Worm (Caenorhabditis elegans) whole organism, late embryonic: Measurements from ENCODE around the gene tomm-40.

ENCODE experiments used
- C38D4.7 ChIP-seq: fragments of 200-800 bp; sonication (Bioruptor generic); optimal IDR thresholded peaks from 2 replicates; lab custom pipeline; 2018; ENCODE audit warnings: mild to moderate bottlenecking, missing genetic modification characterization, moderate library complexity, missing compliant biosample characterization
- ahr-1 ChIP-seq: sonication (generic microtip); optimal IDR thresholded peaks from 2 replicates; lab custom pipeline; 2016; ENCODE audit warnings: missing genetic modification characterization, missing compliant biosample characterization
- ama-1 ChIP-seq: fragments of 150-350 bp; optimal IDR thresholded peaks from 2 replicates; lab custom pipeline; 2014
- ceh-14 ChIP-seq: sonication (generic microtip); optimal IDR thresholded peaks from 2 replicates; lab custom pipeline; 2016; ENCODE audit warnings: missing genotype, missing genetic modification characterization, missing compliant biosample characterization
- ceh-18 ChIP-seq: sonication (generic microtip); optimal IDR thresholded peaks from 2 replicates; lab custom pipeline; 2016; ENCODE audit warnings: missing genetic modification characterization, missing compliant biosample characterization
- ceh-31 ChIP-seq: sonication (generic microtip); optimal IDR thresholded peaks from 2 replicates; lab custom pipeline; 2016; ENCODE audit warnings: missing genetic modification characterization, missing compliant biosample characterization
- ceh-34 ChIP-seq: sonication (generic microtip); optimal IDR thresholded peaks from 2 replicates; lab custom pipeline; 2016; ENCODE audit warnings: mild to moderate bottlenecking, missing genetic modification characterization, missing compliant biosample characterization
- ceh-9 ChIP-seq: sonication (generic microtip); optimal IDR thresholded peaks from 2 replicates; lab custom pipeline; 2016; ENCODE audit warnings: mild to moderate bottlenecking, missing genetic modification characterization, inconsistent platforms, missing compliant biosample characterization
- dmd-4 ChIP-seq: sonication (generic microtip); optimal IDR thresholded peaks from 2 replicates; lab custom pipeline; 2016; ENCODE audit warnings: borderline replicate concordance, missing genetic modification characterization, missing compliant biosample characterization
- eyg-1 ChIP-seq: sonication (generic microtip); optimal IDR thresholded peaks from 2 replicates; lab custom pipeline; 2016; ENCODE audit warnings: missing genotype, missing genetic modification characterization, missing compliant biosample characterization
- fax-1 ChIP-seq: sonication (generic microtip); optimal IDR thresholded peaks from 2 replicates; lab custom pipeline; 2016; ENCODE audit warnings: missing genotype, missing genetic modification characterization, missing compliant biosample characterization
- gmeb-2 ChIP-seq: sonication (generic microtip); optimal IDR thresholded peaks from 2 replicates; lab custom pipeline; 2016; ENCODE audit warnings: missing genetic modification characterization, inconsistent platforms, missing compliant biosample characterization
- hlh-13 ChIP-seq: fragments of 200-800 bp; sonication (Bioruptor generic); optimal IDR thresholded peaks from 2 replicates; lab custom pipeline; 2018; ENCODE audit warnings: mild to moderate bottlenecking, missing genetic modification characterization, missing compliant biosample characterization
- lin-11 ChIP-seq: fragments of 200-800 bp; sonication (Bioruptor generic); optimal IDR thresholded peaks from 2 replicates; lab custom pipeline; 2018; ENCODE audit warnings: mild to moderate bottlenecking, missing genetic modification characterization, missing compliant biosample characterization
- madf-2 ChIP-seq: sonication (generic microtip); optimal IDR thresholded peaks from 2 replicates; lab custom pipeline; 2017; ENCODE audit warnings: missing genetic modification characterization, missing compliant biosample characterization
- nhr-232 ChIP-seq: sonication (generic microtip); optimal IDR thresholded peaks from 2 replicates; lab custom pipeline; 2016; ENCODE audit warnings: missing genetic modification characterization, missing compliant biosample characterization
- npax-4 ChIP-seq: sonication (generic microtip); optimal IDR thresholded peaks from 2 replicates; lab custom pipeline; 2016; ENCODE audit warnings: missing genetic modification characterization, missing compliant biosample characterization
- odd-2 ChIP-seq: sonication (generic microtip); optimal IDR thresholded peaks from 2 replicates; lab custom pipeline; 2017; ENCODE audit warnings: antibody characterized with exemption, mild to moderate bottlenecking, missing genetic modification characterization, missing compliant biosample characterization
- pag-3 ChIP-seq: sonication (generic microtip); optimal IDR thresholded peaks from 2 replicates; lab custom pipeline; 2016; ENCODE audit warnings: missing compliant biosample characterization, missing genetic modification characterization, borderline replicate concordance
- pat-9 ChIP-seq: fragments of 200-800 bp; sonication (Bioruptor generic); optimal IDR thresholded peaks from 2 replicates; lab custom pipeline; 2018; ENCODE audit warnings: mild to moderate bottlenecking, missing genetic modification characterization, moderate library complexity, missing compliant biosample characterization
- pha-2 ChIP-seq: sonication (generic microtip); optimal IDR thresholded peaks from 2 replicates; lab custom pipeline; 2017; ENCODE audit warnings: mild to moderate bottlenecking, missing genetic modification characterization, missing compliant biosample characterization
- pha-4 ChIP-seq: fragments of 150-350 bp; optimal IDR thresholded peaks from 2 replicates; lab custom pipeline; 2018; ENCODE audit warnings: missing biosample characterization, missing genetic modification reagents, missing genetic modification characterization
- pqm-1 ChIP-seq: sonication (generic microtip); optimal IDR thresholded peaks from 2 replicates; lab custom pipeline; 2016; ENCODE audit warnings: missing genetic modification characterization, missing compliant biosample characterization
- pros-1 ChIP-seq: fragments of 150-350 bp; optimal IDR thresholded peaks from 2 replicates; lab custom pipeline; 2014; ENCODE audit warnings: missing biosample characterization, missing genetic modification reagents, missing genetic modification characterization
- ref-2 ChIP-seq: sonication (generic microtip); optimal IDR thresholded peaks from 2 replicates; lab custom pipeline; 2016; ENCODE audit warnings: missing genetic modification characterization, missing compliant biosample characterization
- sdc-2 ChIP-seq: sonication (generic microtip); optimal IDR thresholded peaks from 2 replicates; lab custom pipeline; 2016; ENCODE audit warnings: missing genotype, missing genetic modification characterization, missing compliant biosample characterization
- syd-9 ChIP-seq: sonication (generic microtip); optimal IDR thresholded peaks from 2 replicates; lab custom pipeline; 2016; ENCODE audit warnings: mild to moderate bottlenecking, missing genetic modification characterization, moderate library complexity, missing compliant biosample characterization
- ttx-3 ChIP-seq: sonication (generic microtip); optimal IDR thresholded peaks from 2 replicates; lab custom pipeline; 2016; ENCODE audit warnings: missing genetic modification reagents, missing genetic modification characterization, missing compliant biosample characterization
- unc-3 ChIP-seq, 2 experiments: fragments of 200-800 bp in 1 of 2; sonication (Bioruptor generic) in 1 of 2; sonication (generic microtip) in 1 of 2; conservative IDR thresholded peaks in 1 of 2; optimal IDR thresholded peaks in 1 of 2; 2 replicates each; pipeline versions ENCODE4 v1.3.6 to Lab custom; 2016 to 2022; ENCODE audit warnings: missing compliant biosample characterization in 2 of 2, missing genetic modification characterization in 2 of 2, missing genetic modification reagents in 1 of 2
- unc-55 ChIP-seq: sonication (generic microtip); optimal IDR thresholded peaks from 2 replicates; lab custom pipeline; 2017; ENCODE audit warnings: missing biosample characterization, missing genetic modification reagents, missing genetic modification characterization
- unc-86 ChIP-seq: sonication (generic microtip); optimal IDR thresholded peaks from 2 replicates; lab custom pipeline; 2016; ENCODE audit warnings: missing genetic modification characterization, missing compliant biosample characterization

The tomm-40 gene

DNA sequence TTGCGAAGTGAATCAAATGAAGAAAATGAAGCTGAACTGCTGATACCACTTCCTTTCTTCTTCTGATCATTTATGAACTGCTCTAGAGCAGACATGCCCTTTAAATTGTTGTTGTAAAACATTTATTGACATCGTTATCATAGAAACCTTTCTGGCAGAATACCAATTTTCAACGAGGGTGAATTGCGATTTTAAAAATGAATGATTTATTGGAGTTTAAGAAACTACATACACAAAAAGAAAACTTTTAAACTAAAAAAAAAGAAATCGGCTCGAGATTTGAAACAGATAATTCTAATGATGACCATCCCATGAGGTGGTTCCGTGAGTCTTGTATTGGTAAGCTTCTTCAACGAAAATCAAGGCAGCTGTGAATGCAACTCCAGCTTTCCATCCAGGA, 9.3 kb downstream of the tomm-40 start, which contains the start of gene sftd-3:
Gene sftd-3 (minus strand): TSS at position 101 of the 400 bp plus-strand sequence.
- no peak for TF ChIP-seq npax-4 (tag; lab: Kevin White, UChicago)
- no peak for TF ChIP-seq ceh-18 (tag; lab: Kevin White, UChicago)
- TF ChIP-seq eyg-1 (tag; lab: Kevin White, UChicago) = no peak
- no peak for TF ChIP-seq odd-2 (tag; lab: Kevin White, UChicago)
- no peak for TF ChIP-seq unc-86
- TF ChIP-seq pros-1 (tag; lab: Kevin White, UChicago) = no peak
- no peak for TF ChIP-seq ceh-31
- no peak for TF ChIP-seq C38D4.7 (GFP tag; lab: Kevin White, UChicago)

ce11 chrII:8962206-8962605, 11.2 kb downstream of the tomm-40 start:
- peak; percentile 42 for TF ChIP-seq ceh-18 (tag; lab: Kevin White, UChicago)
- TF ChIP-seq pqm-1 (tag; lab: Kevin White, UChicago) = no peak
- TF ChIP-seq, all 69 proteins: peak for 1

- no peak for TF ChIP-seq ahr-1 (tag; lab: Kevin White, UChicago)
- TF ChIP-seq unc-55 (GFP tag; lab: Kevin White, UChicago) = peak; percentile 70
- no peak for TF ChIP-seq fax-1
- no peak for TF ChIP-seq pha-2 (tag; lab: Kevin White, UChicago)
These were observed 11.9 kb downstream of the tomm-40 start for ce11 chrII:8961450-8961849.

DNA sequence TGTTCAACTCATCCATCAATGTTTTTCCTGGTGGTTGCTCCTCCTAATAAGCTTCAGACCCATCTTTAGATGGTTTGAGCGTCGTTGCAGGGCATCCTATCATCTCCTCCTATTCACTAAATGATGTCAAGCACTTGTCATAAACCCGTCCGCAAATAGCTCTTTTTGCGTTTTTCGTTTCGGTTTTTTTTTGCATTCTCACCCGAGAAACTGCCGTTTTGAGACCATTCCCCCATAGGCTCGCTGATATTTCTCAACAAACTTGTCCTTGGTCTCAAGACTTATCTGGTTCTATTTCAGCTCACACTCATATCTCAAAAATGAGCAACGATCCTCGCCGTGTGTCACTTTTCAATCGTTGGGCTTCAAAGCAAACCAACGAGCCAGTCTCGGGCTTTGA, 13.0 kb downstream of the tomm-40 start, which contains the start of gene cal-2:
Gene cal-2 (plus strand): TSS at position 301 of the 400 bp plus-strand sequence.
- TF ChIP-seq ama-1 (lab: Kevin White, UChicago) (no peak), dmd-4 (tag; lab: Kevin White, UChicago) (no peak), madf-2 (no peak), hlh-13 (no peak), pha-2 (tag; lab: Kevin White, UChicago) (no peak), ref-2 (tag; lab: Kevin White, UChicago) (no peak), unc-3 (GFP tag; conservative IDR thresholded peaks at IDR 0.05; lab: Robert Waterston, UW) (no peak), unc-3 (tag; optimal IDR thresholded peaks at IDR 0.05; lab: Kevin White, UChicago) (no peak), pat-9 (no peak), ttx-3 (tag; lab: Kevin White, UChicago) (no peak), pha-4 (no peak), odd-2 (tag; lab: Kevin White, UChicago) (no peak), syd-9 (tag; lab: Kevin White, UChicago) (no peak), ceh-9 (tag; lab: Kevin White, UChicago) (no peak), unc-86 (no peak), gmeb-2 (tag; lab: Kevin White, UChicago) (no peak), ahr-1 (tag; lab: Kevin White, UChicago) (no peak)

ce11 chrII:8959081-8959480, 14.3 kb downstream of the tomm-40 start:
- TF ChIP-seq lin-11 (tag; lab: Kevin White, UChicago) = no peak
- no peak for TF ChIP-seq ceh-9 (tag; lab: Kevin White, UChicago)
- no peak for TF ChIP-seq hlh-13
- TF ChIP-seq sdc-2 (tag; lab: Kevin White, UChicago) = no peak
- peak; percentile 66 for TF ChIP-seq unc-55 (GFP tag; lab: Kevin White, UChicago)
- TF ChIP-seq nhr-232 (tag; lab: Kevin White, UChicago) = no peak
- TF ChIP-seq ceh-14 (tag; lab: Kevin White, UChicago) = no peak
- TF ChIP-seq pag-3 (tag; lab: Kevin White, UChicago) = no peak
- no peak for TF ChIP-seq ceh-34 (tag; lab: Kevin White, UChicago)
- TF ChIP-seq ceh-18 (tag; lab: Kevin White, UChicago) = peak; percentile 16
- no peak for TF ChIP-seq ttx-3 (tag; lab: Kevin White, UChicago)
- TF ChIP-seq ref-2 (tag; lab: Kevin White, UChicago) = no peak
- no peak for TF ChIP-seq pqm-1 (tag; lab: Kevin White, UChicago)
- TF ChIP-seq gmeb-2 (tag; lab: Kevin White, UChicago) = no peak
- TF ChIP-seq, all 69 proteins: peak for 2
